Fruit fly (Drosophila melanogaster): ENCODE results near the gene ND-B14.5B.

The ND-B14.5B gene

DNA sequence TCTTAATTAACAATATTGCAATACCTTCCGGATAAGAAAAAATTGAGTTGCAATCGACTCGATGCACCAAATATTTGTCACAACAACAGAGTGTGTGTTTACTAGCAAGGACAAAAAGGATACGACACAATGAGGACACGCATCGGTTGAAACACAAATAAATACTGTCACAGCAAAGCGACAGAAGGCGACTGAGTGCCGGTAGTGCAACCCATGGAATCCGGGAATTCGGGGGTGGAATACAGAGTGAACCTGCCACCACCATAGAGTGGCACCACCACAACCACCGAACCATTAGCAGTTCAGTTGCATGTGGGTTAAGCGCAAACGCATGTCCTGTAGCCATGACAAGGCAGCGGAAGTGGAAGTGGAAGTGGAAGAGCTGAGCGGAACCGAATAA, 15.2 kb downstream of the ND-B14.5B start:
- TF ChIP-seq psq (optimal IDR thresholded peaks at IDR 0.05) (no peak), ttk (optimal IDR thresholded peaks at IDR 0.05) (no peak), Myc (optimal IDR thresholded peaks at IDR 0.05) (no peak), Sin3A (optimal IDR thresholded peaks at IDR 0.05) (no peak), h (optimal IDR thresholded peaks at IDR 0.05) (no peak), insv (optimal IDR thresholded peaks at IDR 0.05) (no peak)

DNA sequence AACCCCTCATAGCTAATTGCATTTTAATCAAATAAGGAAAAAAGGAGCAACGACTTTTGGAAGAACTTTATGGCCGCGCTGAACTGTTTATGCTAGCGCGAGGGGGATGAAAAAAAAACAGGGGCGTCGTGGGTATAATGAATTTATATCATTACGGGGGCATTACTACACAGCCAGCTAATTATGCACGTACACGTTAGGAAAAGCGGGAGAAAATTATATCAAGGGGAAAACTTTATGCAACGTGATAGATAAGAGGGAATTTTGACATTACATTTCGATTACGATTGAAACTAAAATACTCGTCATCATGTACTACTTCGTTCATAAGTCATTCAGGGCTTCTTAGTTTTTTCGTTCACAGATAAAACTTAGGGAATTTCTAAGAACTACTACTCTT, 17.3 kb downstream of the ND-B14.5B start, which contains the start of gene CG15403:
TSS of gene CG15403 (plus strand) at position 301 of the 400 bp plus-strand sequence.
- TF ChIP-seq h (optimal IDR thresholded peaks at IDR 0.05), result no peak
- no peak for TF ChIP-seq psq (optimal IDR thresholded peaks at IDR 0.05)
- no peak for TF ChIP-seq Myc (optimal IDR thresholded peaks at IDR 0.05)
- no peak for TF ChIP-seq Sin3A (optimal IDR thresholded peaks at IDR 0.05)
- no peak for TF ChIP-seq ttk (optimal IDR thresholded peaks at IDR 0.05)
- no peak for TF ChIP-seq insv (optimal IDR thresholded peaks at IDR 0.05)

- TF ChIP-seq psq (optimal IDR thresholded peaks at IDR 0.05) (no peak), Sin3A (optimal IDR thresholded peaks at IDR 0.05) (no peak), ttk (optimal IDR thresholded peaks at IDR 0.05) (no peak), h (optimal IDR thresholded peaks at IDR 0.05) (no peak), insv (optimal IDR thresholded peaks at IDR 0.05) (no peak), Myc (optimal IDR thresholded peaks at IDR 0.05) (no peak)
Observed at dm6 chr2L:3127813-3128212, 17.8 kb downstream of the ND-B14.5B start.

dm6 chr2L:3124500-3124977, 21.1 kb downstream of the ND-B14.5B start:
- TF ChIP-seq Sin3A (optimal IDR thresholded peaks at IDR 0.05), result no peak
- no peak for TF ChIP-seq Myc (optimal IDR thresholded peaks at IDR 0.05)
- no peak for TF ChIP-seq h (optimal IDR thresholded peaks at IDR 0.05)
- no peak for TF ChIP-seq insv (optimal IDR thresholded peaks at IDR 0.05)
- TF ChIP-seq ttk (optimal IDR thresholded peaks at IDR 0.05), result no peak
- TF ChIP-seq psq (optimal IDR thresholded peaks at IDR 0.05), result no peak

DNA sequence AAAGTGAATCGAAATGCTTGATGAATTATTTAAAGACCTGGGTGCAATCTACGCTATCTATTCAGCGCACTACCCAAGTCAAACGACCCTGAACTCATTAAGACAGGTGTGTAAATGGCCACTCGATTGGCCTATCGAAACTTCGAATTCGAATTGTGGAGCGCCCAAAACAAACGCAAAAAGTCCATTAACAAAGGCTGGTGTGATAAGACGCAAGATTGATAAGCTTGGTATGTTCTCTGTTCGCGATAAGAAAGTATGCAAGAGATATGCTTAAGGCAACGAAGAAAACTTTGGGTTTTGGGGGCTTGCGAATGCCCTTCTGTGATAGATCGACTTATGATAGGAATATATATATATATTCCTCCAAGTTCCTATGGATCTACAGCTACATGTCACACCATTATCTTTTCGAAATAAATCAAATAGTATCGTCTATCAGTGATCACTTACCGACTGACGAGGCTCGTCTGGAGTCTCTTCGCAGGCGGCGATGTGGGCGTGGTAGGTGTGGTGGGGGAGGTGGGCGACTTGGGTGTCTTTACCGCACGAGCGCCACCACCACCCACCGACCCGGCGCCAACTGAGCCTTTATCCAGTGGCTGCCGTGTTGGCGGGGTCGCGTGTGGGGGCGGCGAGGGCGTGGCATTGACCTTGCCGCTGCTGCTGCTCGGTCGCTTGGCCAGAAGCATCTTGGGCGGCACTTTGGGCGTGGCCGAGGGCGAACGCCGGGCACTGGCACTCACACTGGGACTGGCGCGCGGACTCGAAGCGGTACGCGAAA, 21.9 kb downstream of the ND-B14.5B start:
- TF ChIP-seq psq (optimal IDR thresholded peaks at IDR 0.05) (no peak), ttk (optimal IDR thresholded peaks at IDR 0.05) (no peak), insv (optimal IDR thresholded peaks at IDR 0.05) (no peak), Sin3A (optimal IDR thresholded peaks at IDR 0.05) (no peak), h (optimal IDR thresholded peaks at IDR 0.05) (no peak), Myc (optimal IDR thresholded peaks at IDR 0.05) (no peak)

dm6 chr2L:3122216-3122615, 23.4 kb downstream of the ND-B14.5B start:
- no peak for TF ChIP-seq psq (optimal IDR thresholded peaks at IDR 0.05)
- no peak for TF ChIP-seq Sin3A (optimal IDR thresholded peaks at IDR 0.05)
- no peak for TF ChIP-seq h (optimal IDR thresholded peaks at IDR 0.05)
- no peak for TF ChIP-seq Myc (optimal IDR thresholded peaks at IDR 0.05)
- no peak for TF ChIP-seq ttk (optimal IDR thresholded peaks at IDR 0.05)
- TF ChIP-seq insv (optimal IDR thresholded peaks at IDR 0.05), result no peak

DNA sequence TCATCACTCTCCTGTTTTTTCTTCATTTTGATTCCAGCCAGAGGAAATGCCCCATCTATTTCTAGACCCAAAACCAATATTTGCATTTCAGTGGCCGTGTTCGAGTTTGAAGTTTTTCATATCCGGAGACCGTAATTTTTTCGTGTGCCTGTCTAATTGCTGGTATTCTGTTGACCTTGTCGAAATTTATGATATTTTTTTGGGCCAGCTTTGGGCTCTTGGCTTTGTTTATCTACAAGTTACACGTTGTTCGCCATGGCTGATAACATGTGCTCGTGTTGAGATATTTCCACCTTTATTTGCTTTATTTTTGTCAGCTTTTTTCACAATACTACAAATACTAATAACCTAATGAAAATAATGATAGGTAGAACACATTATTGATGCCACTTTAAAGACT, 23.9 kb downstream of the ND-B14.5B start:
- no peak for TF ChIP-seq Sin3A (optimal IDR thresholded peaks at IDR 0.05)
- no peak for TF ChIP-seq ttk (optimal IDR thresholded peaks at IDR 0.05)
- TF ChIP-seq psq (optimal IDR thresholded peaks at IDR 0.05), result no peak
- no peak for TF ChIP-seq insv (optimal IDR thresholded peaks at IDR 0.05)
- TF ChIP-seq h (optimal IDR thresholded peaks at IDR 0.05), result no peak
- TF ChIP-seq Myc (optimal IDR thresholded peaks at IDR 0.05), result no peak

dm6 chr2L:3121325-3121724, 24.3 kb downstream of the ND-B14.5B start:
- TF ChIP-seq h (optimal IDR thresholded peaks at IDR 0.05) (no peak), ttk (optimal IDR thresholded peaks at IDR 0.05) (no peak), Myc (optimal IDR thresholded peaks at IDR 0.05) (no peak), psq (optimal IDR thresholded peaks at IDR 0.05) (no peak), Sin3A (optimal IDR thresholded peaks at IDR 0.05) (no peak), insv (optimal IDR thresholded peaks at IDR 0.05) (no peak)

dm6 chr2L:3120820-3121219, 24.8 kb downstream of the ND-B14.5B start:
- TF ChIP-seq Sin3A (optimal IDR thresholded peaks at IDR 0.05) (no peak), psq (optimal IDR thresholded peaks at IDR 0.05) (no peak), ttk (optimal IDR thresholded peaks at IDR 0.05) (no peak), Myc (optimal IDR thresholded peaks at IDR 0.05) (no peak), insv (optimal IDR thresholded peaks at IDR 0.05) (no peak), h (optimal IDR thresholded peaks at IDR 0.05) (no peak)

dm6 chr2L:3119613-3120012, 26.0 kb downstream of the ND-B14.5B start:
- TF ChIP-seq h (optimal IDR thresholded peaks at IDR 0.05) (no peak), ttk (optimal IDR thresholded peaks at IDR 0.05) (no peak), Sin3A (optimal IDR thresholded peaks at IDR 0.05) (no peak), insv (optimal IDR thresholded peaks at IDR 0.05) (no peak), psq (optimal IDR thresholded peaks at IDR 0.05) (no peak), Myc (optimal IDR thresholded peaks at IDR 0.05) (no peak)

dm6 chr2L:3114887-3115286, 30.8 kb downstream of the ND-B14.5B start:
- TF ChIP-seq insv (optimal IDR thresholded peaks at IDR 0.05), result no peak
- TF ChIP-seq h (optimal IDR thresholded peaks at IDR 0.05), result no peak
- no peak for TF ChIP-seq ttk (optimal IDR thresholded peaks at IDR 0.05)
- TF ChIP-seq Myc (optimal IDR thresholded peaks at IDR 0.05), result no peak

DNA sequence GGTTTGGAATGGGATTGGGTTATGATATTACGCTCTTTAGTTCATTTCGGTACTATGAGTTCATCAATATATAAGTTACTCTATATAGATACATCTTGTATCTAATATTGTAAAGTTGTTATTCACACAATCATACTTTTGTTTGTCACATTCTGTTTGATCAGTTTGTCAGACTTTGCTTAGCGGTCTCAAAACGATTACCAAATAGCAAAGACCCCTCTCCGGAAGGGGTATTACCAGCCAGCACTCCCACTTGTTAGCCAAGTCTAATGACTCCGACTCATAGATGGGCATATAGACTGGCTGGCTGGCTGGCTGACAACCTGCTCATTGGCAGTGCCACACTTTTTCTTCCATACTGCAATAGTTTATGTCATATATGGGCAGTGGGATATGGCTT, 31.5 kb downstream of the ND-B14.5B start:
- TF ChIP-seq ttk (optimal IDR thresholded peaks at IDR 0.05), result no peak
- no peak for TF ChIP-seq insv (optimal IDR thresholded peaks at IDR 0.05)
- TF ChIP-seq Sin3A (optimal IDR thresholded peaks at IDR 0.05), result no peak

DNA sequence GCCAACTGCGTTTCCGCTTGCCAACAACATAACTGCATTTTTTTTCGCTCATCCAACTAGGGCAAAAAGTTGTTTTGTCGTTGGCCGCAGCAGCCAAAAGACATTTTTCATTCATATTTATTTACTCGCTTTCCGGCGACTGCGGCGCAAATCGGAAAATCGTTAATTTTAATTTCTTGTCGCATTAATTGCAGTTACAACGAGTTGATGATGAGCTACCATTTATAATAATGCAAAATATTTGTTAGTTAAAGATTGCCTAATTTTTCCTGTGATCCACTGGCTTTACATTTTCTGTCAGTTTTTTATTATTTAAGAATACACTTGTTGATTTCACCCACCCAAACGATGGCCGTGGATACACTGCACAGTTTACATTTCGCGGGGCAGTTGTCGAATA, 36.3 kb downstream of the ND-B14.5B start, which contains the start of gene PpD6:
TSS of gene PpD6 (plus strand) at position 301 of the 400 bp plus-strand sequence.
- TF ChIP-seq ttk (optimal IDR thresholded peaks at IDR 0.05), result no peak
- no peak for TF ChIP-seq insv (optimal IDR thresholded peaks at IDR 0.05)
- TF ChIP-seq Myc (optimal IDR thresholded peaks at IDR 0.05), result no peak
- TF ChIP-seq psq (optimal IDR thresholded peaks at IDR 0.05), result no peak
- no peak for TF ChIP-seq Sin3A (optimal IDR thresholded peaks at IDR 0.05)
- TF ChIP-seq h (optimal IDR thresholded peaks at IDR 0.05), result no peak

All from Kc167 (cell line).